Fruit fly (Drosophila melanogaster): ENCODE data around the gene tal-2A.

- TF ChIP-seq CG16779 (tag; optimal IDR thresholded peaks at IDR 0.05) (no peak), CG11902 (GFP tag; optimal IDR thresholded peaks at IDR 0.05) (no peak), CG31627 (GFP tag; optimal IDR thresholded peaks at IDR 0.05) (no peak), eg (GFP tag; IDR thresholded peaks at IDR 0.05) (no peak), Gug (GFP tag; IDR thresholded peaks at IDR 0.05) (no peak), CG34406 (GFP tag; optimal IDR thresholded peaks at IDR 0.05) (no peak), CG6854 (GFP tag; optimal IDR thresholded peaks at IDR 0.05) (no peak), dsx (GFP tag; optimal IDR thresholded peaks at IDR 0.05; ENCODE audit: poor library complexity, severe bottlenecking) (no peak)
Observed at dm6 chr3R:13859242-13859641, 46.3 kb downstream of the tal-2A start.
